Worm (Caenorhabditis elegans) whole organism, L3 larva: Measurements from ENCODE around the gene sre-51.

Experiments
- R02D3.7 ChIP-seq: fragments of 150-350 bp; optimal IDR thresholded peaks from 2 replicates; lab custom pipeline; 2014; ENCODE audit warnings: missing biosample characterization, missing genetic modification characterization
- ZK546.5 ChIP-seq: sonication (generic microtip); optimal IDR thresholded peaks from 2 replicates; lab custom pipeline; 2017; ENCODE audit warnings: missing biosample characterization, missing genetic modification characterization
- aly-2 ChIP-seq: fragments of 150-350 bp; optimal IDR thresholded peaks from 2 replicates; lab custom pipeline; 2014; ENCODE audit warnings: missing biosample characterization, missing genetic modification characterization
- ama-1 ChIP-seq: fragments of 150-350 bp; optimal IDR thresholded peaks from 2 replicates; lab custom pipeline; 2018
- ceh-16 ChIP-seq: sonication (generic microtip); optimal IDR thresholded peaks from 2 replicates; lab custom pipeline; 2017; ENCODE audit warnings: missing biosample characterization, missing genetic modification characterization
- ceh-28 ChIP-seq: fragments of 150-350 bp; optimal IDR thresholded peaks from 2 replicates; lab custom pipeline; 2014; ENCODE audit warnings: missing biosample characterization, missing genetic modification reagents, missing genetic modification characterization
- ceh-82 ChIP-seq: fragments of 150-350 bp; optimal IDR thresholded peaks from 2 replicates; lab custom pipeline; 2014; ENCODE audit warnings: missing biosample characterization, missing genetic modification characterization
- ceh-9 ChIP-seq: sonication (generic microtip); optimal IDR thresholded peaks from 2 replicates; lab custom pipeline; 2018; ENCODE audit warnings: missing biosample characterization, missing genetic modification characterization
- daf-12 ChIP-seq: fragments of 150-350 bp; optimal IDR thresholded peaks from 2 replicates; lab custom pipeline; 2014; ENCODE audit warnings: missing biosample characterization, missing genetic modification reagents, missing genetic modification characterization
- egl-27 ChIP-seq: sonication (generic microtip); optimal IDR thresholded peaks from 4 replicates; lab custom pipeline; 2017; ENCODE audit warnings: missing biosample characterization, missing genetic modification reagents, missing genetic modification characterization
- egl-5 ChIP-seq: fragments of 150-350 bp; optimal IDR thresholded peaks from 2 replicates; lab custom pipeline; 2017; ENCODE audit warnings: missing biosample characterization, missing genetic modification reagents, missing genetic modification characterization, inconsistent platforms
- elt-1 ChIP-seq: fragments of 150-350 bp; optimal IDR thresholded peaks from 2 replicates; lab custom pipeline; 2014; ENCODE audit warnings: missing biosample characterization, missing genetic modification characterization
- elt-2 ChIP-seq: sonication (generic microtip); optimal IDR thresholded peaks from 2 replicates; lab custom pipeline; 2016; ENCODE audit warnings: missing genetic modification reagents, mild to moderate bottlenecking, missing genetic modification characterization, missing compliant biosample characterization
- elt-3 ChIP-seq, 3 experiments: fragments of 150-350 bp in 1 of 3; sonication (generic microtip) in 2 of 3; optimal IDR thresholded peaks; 2 replicates in 2 of 3; 4 replicates in 1 of 3; lab custom pipeline; 2014 to 2017; ENCODE audit warnings: missing biosample characterization in 3 of 3, missing genetic modification characterization in 3 of 3
- eor-1 ChIP-seq, 2 experiments: fragments of 150-350 bp; optimal IDR thresholded peaks; 2 replicates each; lab custom pipeline; 2014 to 2018; ENCODE audit warnings: missing biosample characterization in 2 of 2, missing genetic modification characterization in 2 of 2
- fkh-10 ChIP-seq: sonication (generic microtip); optimal IDR thresholded peaks from 2 replicates; lab custom pipeline; 2017; ENCODE audit warnings: missing biosample characterization, missing genetic modification reagents, missing genetic modification characterization
- fkh-2 ChIP-seq: fragments of 150-350 bp; optimal IDR thresholded peaks from 2 replicates; lab custom pipeline; 2014; ENCODE audit warnings: missing biosample characterization, missing genetic modification reagents, missing genetic modification characterization
- fos-1 ChIP-seq: fragments of 150-350 bp; optimal IDR thresholded peaks from 2 replicates; lab custom pipeline; 2014; ENCODE audit warnings: missing biosample characterization, missing genetic modification characterization
- hmg-11 ChIP-seq: sonication (generic microtip); optimal IDR thresholded peaks from 2 replicates; lab custom pipeline; 2016; ENCODE audit warnings: missing genetic modification characterization, missing compliant biosample characterization
- jun-1 ChIP-seq: fragments of 150-350 bp; optimal IDR thresholded peaks from 2 replicates; lab custom pipeline; 2014; ENCODE audit warnings: missing biosample characterization, missing genetic modification reagents, missing genetic modification characterization
- lin-15B ChIP-seq: fragments of 150-350 bp; optimal IDR thresholded peaks from 2 replicates; lab custom pipeline; 2014; ENCODE audit warnings: missing biosample characterization, missing genetic modification characterization
- lin-39 ChIP-seq: fragments of 150-350 bp; optimal IDR thresholded peaks from 2 replicates; lab custom pipeline; 2018; ENCODE audit warnings: missing biosample characterization, missing genetic modification reagents, missing genetic modification characterization
- lsy-12 ChIP-seq: sonication (generic microtip); optimal IDR thresholded peaks from 2 replicates; lab custom pipeline; 2016; ENCODE audit warnings: mild to moderate bottlenecking, missing genetic modification characterization, missing compliant biosample characterization
- mdl-1 ChIP-seq: fragments of 150-350 bp; optimal IDR thresholded peaks from 2 replicates; lab custom pipeline; 2014; ENCODE audit warnings: missing biosample characterization, missing genetic modification characterization
- mml-1 ChIP-seq: fragments of 150-350 bp; sonication (generic microtip); optimal IDR thresholded peaks from 3 replicates; lab custom pipeline; 2014; ENCODE audit warnings: missing biosample characterization, missing genetic modification characterization
- nfya-1 ChIP-seq: sonication (generic microtip); optimal IDR thresholded peaks from 2 replicates; lab custom pipeline; 2017; ENCODE audit warnings: missing genetic modification characterization, mild to moderate bottlenecking, missing compliant biosample characterization, antibody characterized with exemption, moderate library complexity; ENCODE audit not compliant: insufficient read depth
- nhr-11 ChIP-seq: fragments of 150-350 bp; optimal IDR thresholded peaks from 2 replicates; lab custom pipeline; 2014; ENCODE audit warnings: missing biosample characterization, missing genetic modification characterization
- nhr-12 ChIP-seq: fragments of 150-350 bp; optimal IDR thresholded peaks from 2 replicates; lab custom pipeline; 2014; ENCODE audit warnings: missing biosample characterization, missing genetic modification characterization
- nhr-23 ChIP-seq: fragments of 150-350 bp; optimal IDR thresholded peaks from 2 replicates; lab custom pipeline; 2014; ENCODE audit warnings: missing biosample characterization, missing genetic modification reagents, missing genetic modification characterization
- nhr-237 ChIP-seq: fragments of 150-350 bp; optimal IDR thresholded peaks from 2 replicates; lab custom pipeline; 2014; ENCODE audit warnings: missing biosample characterization, missing genetic modification characterization
- nhr-25 ChIP-seq: sonication (generic microtip); optimal IDR thresholded peaks from 2 replicates; lab custom pipeline; 2017; ENCODE audit warnings: missing biosample characterization, missing genetic modification characterization
- nhr-28 ChIP-seq: fragments of 150-350 bp; optimal IDR thresholded peaks from 2 replicates; lab custom pipeline; 2014; ENCODE audit warnings: missing biosample characterization, missing genetic modification characterization
- nhr-43 ChIP-seq: sonication (generic microtip); optimal IDR thresholded peaks from 2 replicates; lab custom pipeline; 2016; ENCODE audit warnings: mild to moderate bottlenecking, missing genetic modification characterization, missing compliant biosample characterization; ENCODE audit not compliant: poor library complexity, severe bottlenecking
- nhr-67 ChIP-seq: fragments of 150-350 bp; optimal IDR thresholded peaks from 2 replicates; lab custom pipeline; 2014; ENCODE audit warnings: missing biosample characterization, missing genetic modification characterization
- nhr-76 ChIP-seq: fragments of 150-350 bp; sonication (generic microtip); optimal IDR thresholded peaks from 5 replicates; lab custom pipeline; 2014; ENCODE audit warnings: missing biosample characterization, missing genetic modification characterization
- nhr-77 ChIP-seq: fragments of 150-350 bp; optimal IDR thresholded peaks from 2 replicates; lab custom pipeline; 2014; ENCODE audit warnings: missing biosample characterization, missing genetic modification characterization
- pha-4 ChIP-seq: fragments of 150-350 bp; optimal IDR thresholded peaks from 2 replicates; lab custom pipeline; 2014; ENCODE audit warnings: missing biosample characterization, missing genetic modification reagents, missing genetic modification characterization
- pqm-1 ChIP-seq: fragments of 150-350 bp; optimal IDR thresholded peaks from 2 replicates; lab custom pipeline; 2017; ENCODE audit warnings: missing biosample characterization, missing genetic modification characterization, inconsistent platforms
- sea-2 ChIP-seq: fragments of 150-350 bp; sonication (generic microtip); optimal IDR thresholded peaks from 4 replicates; lab custom pipeline; 2014; ENCODE audit warnings: missing biosample characterization, missing genetic modification reagents, missing genetic modification characterization
- skn-1 ChIP-seq: fragments of 150-350 bp; optimal IDR thresholded peaks from 2 replicates; lab custom pipeline; 2014; ENCODE audit warnings: missing biosample characterization, missing genetic modification characterization
- snpc-4 ChIP-seq: fragments of 150-350 bp; optimal IDR thresholded peaks from 2 replicates; lab custom pipeline; 2014; ENCODE audit warnings: missing biosample characterization, missing genetic modification characterization
- tbx-2 ChIP-seq: sonication (generic microtip); optimal IDR thresholded peaks from 2 replicates; lab custom pipeline; 2016; ENCODE audit warnings: mild to moderate bottlenecking, missing genetic modification characterization, missing compliant biosample characterization
- unc-39 ChIP-seq: sonication (generic microtip); optimal IDR thresholded peaks from 4 replicates; lab custom pipeline; 2017; ENCODE audit warnings: missing biosample characterization, missing genetic modification characterization
- unc-62 ChIP-seq: fragments of 150-350 bp; sonication (generic microtip); optimal IDR thresholded peaks from 4 replicates; lab custom pipeline; 2014; ENCODE audit warnings: missing biosample characterization, missing genetic modification reagents, missing genetic modification characterization
- zag-1 ChIP-seq: fragments of 150-350 bp; optimal IDR thresholded peaks from 2 replicates; lab custom pipeline; 2014; ENCODE audit warnings: missing biosample characterization, missing genetic modification characterization
- ztf-11 ChIP-seq: fragments of 150-350 bp; optimal IDR thresholded peaks from 2 replicates; lab custom pipeline; 2014; ENCODE audit warnings: missing biosample characterization, missing genetic modification characterization
- ztf-4 ChIP-seq: fragments of 150-350 bp; optimal IDR thresholded peaks from 2 replicates; lab custom pipeline; 2014; ENCODE audit warnings: missing biosample characterization, missing genetic modification characterization

Gene sre-51

DNA sequence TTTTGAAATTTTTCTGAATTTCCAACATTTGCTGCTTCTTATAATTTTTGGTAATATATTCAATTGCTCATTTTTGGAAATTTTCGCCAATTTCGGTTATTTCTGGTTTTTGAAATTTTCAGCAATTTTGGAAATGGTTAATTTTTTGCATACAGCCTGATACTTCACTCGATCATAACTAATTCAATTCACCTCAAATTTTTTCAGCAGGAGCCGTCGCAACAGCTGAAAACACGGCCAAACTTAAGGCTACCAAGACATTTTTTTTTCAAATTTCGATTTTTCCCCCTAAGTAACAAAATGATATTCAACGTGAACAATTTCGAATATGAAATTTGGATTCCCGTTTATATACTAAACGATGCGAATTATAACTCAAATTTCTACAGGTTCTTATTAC, 23.8 kb downstream of the sre-51 start, which contains the start of gene sre-52:
Gene sre-52 (plus strand): TSS at position 301 of the 400 bp plus-strand sequence.
- no peak for TF ChIP-seq nfya-1
- TF ChIP-seq zag-1 (tag; lab: Kevin White, UChicago): no peak
- TF ChIP-seq nhr-77: no peak
- TF ChIP-seq snpc-4 (tag; lab: Kevin White, UChicago): no peak
- no peak for TF ChIP-seq nhr-76 (tag; lab: Kevin White, UChicago)
- no peak for TF ChIP-seq lin-15B (tag; lab: Kevin White, UChicago)
- TF ChIP-seq unc-39 (tag; lab: Kevin White, UChicago): no peak
- TF ChIP-seq fkh-2 (tag; lab: Kevin White, UChicago): no peak
- no peak for TF ChIP-seq egl-27

DNA sequence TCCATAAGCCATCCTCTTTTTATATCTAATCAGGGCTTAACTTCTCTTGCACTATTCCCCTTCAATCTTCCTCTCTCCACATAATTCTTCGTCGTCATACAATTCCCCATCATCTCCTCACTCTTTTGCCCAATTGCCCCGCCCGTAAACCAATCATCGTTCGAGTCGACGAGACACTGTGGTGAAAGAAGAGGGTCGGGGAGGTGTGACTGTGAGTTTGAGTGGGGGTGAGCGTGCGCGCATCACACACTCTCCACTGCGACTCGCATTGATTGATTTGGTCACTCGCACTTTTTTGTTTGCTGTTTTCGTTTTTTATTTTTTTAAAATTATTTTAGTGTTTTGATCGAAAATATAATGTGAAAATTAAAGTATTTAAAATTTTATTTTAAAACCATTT, 27.5 kb downstream of the sre-51 start:
- TF ChIP-seq zag-1 (tag; lab: Kevin White, UChicago) (no peak), lin-15B (tag; lab: Kevin White, UChicago) (peak; percentile 58), jun-1 (tag; lab: Kevin White, UChicago) (no peak), nhr-23 (peak; percentile 62), egl-27 (no peak), ama-1 (lab: Kevin White, UChicago) (no peak), nhr-77 (no peak), nhr-43 (tag; lab: Kevin White, UChicago) (no peak), ceh-82 (tag; lab: Kevin White, UChicago) (no peak), fos-1 (no peak), fkh-2 (tag; lab: Kevin White, UChicago) (no peak), pqm-1 (peak; percentile 29), ceh-9 (tag; lab: Kevin White, UChicago) (no peak), lsy-12 (tag; lab: Kevin White, UChicago) (no peak), elt-1 (tag; lab: Kevin White, UChicago) (no peak), ztf-11 (tag; lab: Kevin White, UChicago) (no peak), nhr-12 (tag; lab: Kevin White, UChicago) (no peak), mml-1 (tag; lab: Kevin White, UChicago) (no peak), nfya-1 (peak; percentile 100), egl-5 (tag; lab: Kevin White, UChicago) (peak; percentile 80), snpc-4 (tag; lab: Kevin White, UChicago) (peak; percentile 51), pha-4 (peak; percentile 83), mdl-1 (tag; lab: Kevin White, UChicago) (peak; percentile 27), nhr-28 (tag; lab: Kevin White, UChicago) (no peak), ceh-16 (tag; lab: Kevin White, UChicago) (no peak), R02D3.7 (tag; lab: Kevin White, UChicago) (peak; percentile 34), elt-2 (tag; lab: Kevin White, UChicago) (peak; percentile 43), unc-62 (GFP tag; lab: Kevin White, UChicago) (no peak), ZK546.5 (no peak), daf-12 (tag; lab: Kevin White, UChicago) (no peak), tbx-2 (tag; lab: Kevin White, UChicago) (no peak), skn-1 (tag; lab: Kevin White, UChicago) (peak; percentile 67), nhr-11 (tag; lab: Kevin White, UChicago) (no peak), nhr-237 (tag; lab: Kevin White, UChicago) (no peak), sea-2 (GFP tag; lab: Kevin White, UChicago) (no peak), nhr-67 (tag; lab: Kevin White, UChicago) (no peak), ztf-4 (tag; lab: Kevin White, UChicago) (no peak), fkh-10 (GFP tag; lab: Kevin White, UChicago) (peak; percentile 0), eor-1 (tag; optimal IDR thresholded peaks at IDR 0.05; lab: Kevin White, UChicago) (no peak), ceh-28 (peak; percentile 91), nhr-76 (tag; lab: Kevin White, UChicago) (no peak), lin-39 (tag; lab: Kevin White, UChicago) (peak; percentile 68), hmg-11 (tag; lab: Kevin White, UChicago) (peak; percentile 92), nhr-25 (tag; lab: Kevin White, UChicago) (peak; percentile 63), aly-2 (tag; lab: Kevin White, UChicago) (no peak), elt-3 (tag; optimal IDR thresholded peaks at IDR 0.05; lab: Kevin White, UChicago) (no peak)
